Worm (Caenorhabditis elegans) whole organism, L3 larva: Measurements from ENCODE around the gene mpst-4.

Source experiments
- ceh-82 ChIP-seq: fragments of 150-350 bp; optimal IDR thresholded peaks from 2 replicates; lab custom pipeline; 2014; ENCODE audit warnings: missing biosample characterization, missing genetic modification characterization
- fos-1 ChIP-seq: fragments of 150-350 bp; optimal IDR thresholded peaks from 2 replicates; lab custom pipeline; 2014; ENCODE audit warnings: missing biosample characterization, missing genetic modification characterization
- jun-1 ChIP-seq: fragments of 150-350 bp; optimal IDR thresholded peaks from 2 replicates; lab custom pipeline; 2014; ENCODE audit warnings: missing biosample characterization, missing genetic modification reagents, missing genetic modification characterization
- lin-39 ChIP-seq: fragments of 150-350 bp; optimal IDR thresholded peaks from 2 replicates; lab custom pipeline; 2018; ENCODE audit warnings: missing biosample characterization, missing genetic modification reagents, missing genetic modification characterization
- nhr-12 ChIP-seq: fragments of 150-350 bp; optimal IDR thresholded peaks from 2 replicates; lab custom pipeline; 2014; ENCODE audit warnings: missing biosample characterization, missing genetic modification characterization
- pqm-1 ChIP-seq: fragments of 150-350 bp; optimal IDR thresholded peaks from 2 replicates; lab custom pipeline; 2017; ENCODE audit warnings: missing biosample characterization, missing genetic modification characterization, inconsistent platforms
- skn-1 ChIP-seq: fragments of 150-350 bp; optimal IDR thresholded peaks from 2 replicates; lab custom pipeline; 2014; ENCODE audit warnings: missing biosample characterization, missing genetic modification characterization
- tbx-2 ChIP-seq: sonication (generic microtip); optimal IDR thresholded peaks from 2 replicates; lab custom pipeline; 2016; ENCODE audit warnings: mild to moderate bottlenecking, missing genetic modification characterization, missing compliant biosample characterization
- unc-62 ChIP-seq: fragments of 150-350 bp; sonication (generic microtip); optimal IDR thresholded peaks from 4 replicates; lab custom pipeline; 2014; ENCODE audit warnings: missing biosample characterization, missing genetic modification reagents, missing genetic modification characterization
- ztf-4 ChIP-seq: fragments of 150-350 bp; optimal IDR thresholded peaks from 2 replicates; lab custom pipeline; 2014; ENCODE audit warnings: missing biosample characterization, missing genetic modification characterization

DNA sequence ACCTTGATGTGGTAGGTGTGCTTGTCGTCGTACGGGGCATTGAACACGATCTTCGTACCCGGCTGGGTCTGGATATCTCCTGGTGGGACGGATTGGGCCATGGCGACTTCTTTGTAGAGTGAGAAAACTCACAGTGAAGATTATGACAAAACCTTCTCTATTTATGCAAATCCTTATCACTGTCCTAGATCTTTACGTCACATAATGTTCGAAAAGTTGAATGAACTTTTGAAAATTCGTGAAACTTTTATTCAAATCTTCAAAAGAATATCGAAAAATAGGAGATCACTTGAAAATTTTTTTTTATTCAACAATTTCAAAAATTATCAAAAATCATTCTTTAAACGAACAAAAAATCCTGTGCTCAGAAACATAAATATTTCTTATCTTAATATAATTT, 29.3 kb upstream of the mpst-4 start, which contains the start of gene msp-33:
- TF ChIP-seq nhr-12 (tag; lab: Kevin White, UChicago): no peak
- TF ChIP-seq unc-62 (GFP tag; lab: Kevin White, UChicago): no peak
- no peak for TF ChIP-seq fos-1 (tag; lab: Kevin White, UChicago)
- TF ChIP-seq ztf-4 (tag; lab: Kevin White, UChicago): no peak
- TF ChIP-seq lin-39 (tag; lab: Kevin White, UChicago): no peak
- no peak for TF ChIP-seq pqm-1 (tag; lab: Kevin White, UChicago)
- no peak for TF ChIP-seq jun-1 (tag; lab: Kevin White, UChicago)
- no peak for TF ChIP-seq tbx-2 (tag; lab: Kevin White, UChicago)
- no peak for TF ChIP-seq skn-1
- TF ChIP-seq ceh-82: no peak
